Fruit fly (Drosophila melanogaster) whole organism, embryonic: ENCODE measurements around the gene CG13721.
A peak's percentile ranks its signal among the peaks of the same experiment; 100 is the strongest.

ENCODE experiments used
- B-H1 ChIP-seq: fragments of 200-800 bp; sonication (Bioruptor generic); IDR thresholded peaks from 3 replicates; pipeline ENCODE4 v1.3.6; 2022; ENCODE audit warnings: missing biosample characterization, missing genetic modification characterization
- Blimp-1 ChIP-seq: fragments of 200-800 bp; sonication (Bioruptor generic); optimal IDR thresholded peaks from 3 replicates; lab custom pipeline; 2018; ENCODE audit warnings: missing biosample characterization, missing genetic modification characterization, mild to moderate bottlenecking, moderate library complexity, missing genetic modification reagents
- CG10366 ChIP-seq: fragments of 200-800 bp; sonication (Bioruptor generic); IDR thresholded peaks from 2 replicates; pipeline ENCODE4 v1.3.6; 2022; ENCODE audit warnings: missing biosample characterization, missing genetic modification characterization
- CG11504 ChIP-seq: fragments of 200-800 bp; sonication (Bioruptor generic); optimal IDR thresholded peaks from 3 replicates; lab custom pipeline; 2019; ENCODE audit warnings: missing biosample characterization, mild to moderate bottlenecking, missing genetic modification characterization, moderate library complexity
- CG11695 ChIP-seq: fragments of 200-800 bp; sonication (Bioruptor generic); IDR thresholded peaks from 3 replicates; pipeline ENCODE4 v1.3.6; 2022; ENCODE audit warnings: missing biosample characterization, missing genetic modification characterization
- CG12769 ChIP-seq: fragments of 200-800 bp; sonication (Bioruptor generic); optimal IDR thresholded peaks from 2 replicates; lab custom pipeline; 2019; ENCODE audit warnings: missing biosample characterization, mild to moderate bottlenecking, missing genetic modification characterization, moderate library complexity
- CG12942 ChIP-seq: fragments of 200-800 bp; sonication (Bioruptor generic); optimal IDR thresholded peaks from 3 replicates; lab custom pipeline; 2016; ENCODE audit warnings: missing biosample characterization, missing genetic modification characterization
- CG14710 ChIP-seq: fragments of 200-800 bp; sonication (Bioruptor generic); optimal IDR thresholded peaks from 3 replicates; lab custom pipeline; 2019; ENCODE audit warnings: missing biosample characterization, mild to moderate bottlenecking, missing genetic modification characterization, moderate library complexity
- CG15479 ChIP-seq: fragments of 200-800 bp; sonication (Bioruptor generic); optimal IDR thresholded peaks from 3 replicates; lab custom pipeline; 2019; ENCODE audit warnings: missing biosample characterization, mild to moderate bottlenecking, missing genetic modification characterization, moderate library complexity
- CG30403 ChIP-seq: fragments of 200-800 bp; sonication (Bioruptor generic); optimal IDR thresholded peaks from 3 replicates; lab custom pipeline; 2016; ENCODE audit warnings: missing biosample characterization, missing genetic modification characterization
- CG31441 ChIP-seq: fragments of 200-800 bp; sonication (Bioruptor generic); IDR thresholded peaks from 2 replicates; pipeline ENCODE4 v1.3.6; 2022; ENCODE audit warnings: missing biosample characterization, missing genetic modification characterization
- CG3838 ChIP-seq: fragments of 200-800 bp; sonication (Bioruptor generic); optimal IDR thresholded peaks from 3 replicates; lab custom pipeline; 2016; ENCODE audit warnings: missing biosample characterization, missing genetic modification characterization
- CG4730 ChIP-seq: fragments of 200-800 bp; sonication (Bioruptor generic); IDR thresholded peaks from 2 replicates; pipeline ENCODE4 v1.3.6; 2022; ENCODE audit warnings: missing biosample characterization, missing genetic modification characterization
- CG4820 ChIP-seq: fragments of 200-800 bp; sonication (Bioruptor generic); optimal IDR thresholded peaks from 3 replicates; lab custom pipeline; 2016; ENCODE audit warnings: missing biosample characterization, missing genetic modification characterization
- CG6272 ChIP-seq: fragments of 200-800 bp; sonication (Bioruptor generic); IDR thresholded peaks from 2 replicates; pipeline ENCODE4 v1.3.6; 2022; ENCODE audit warnings: missing biosample characterization, missing genetic modification characterization
- CG6689 ChIP-seq: fragments of 200-800 bp; sonication (Bioruptor generic); IDR thresholded peaks from 2 replicates; pipeline ENCODE4 v1.3.6; 2022; ENCODE audit warnings: missing biosample characterization, missing genetic modification characterization
- CG8089 ChIP-seq: fragments of 200-800 bp; sonication (Bioruptor generic); optimal IDR thresholded peaks from 3 replicates; lab custom pipeline; 2016; ENCODE audit warnings: missing biosample characterization, missing genetic modification characterization
- CG8388 ChIP-seq: fragments of 200-800 bp; sonication (Bioruptor generic); optimal IDR thresholded peaks from 2 replicates; lab custom pipeline; 2019; ENCODE audit warnings: missing biosample characterization, mild to moderate bottlenecking, missing genetic modification characterization, moderate library complexity
- CG8924 ChIP-seq: fragments of 200-800 bp; optimal IDR thresholded peaks from 3 replicates; lab custom pipeline; 2019; ENCODE audit warnings: missing biosample characterization, mild to moderate bottlenecking, missing genetic modification characterization, moderate library complexity
- D19A ChIP-seq: fragments of 200-800 bp; optimal IDR thresholded peaks from 3 replicates; lab custom pipeline; 2019; ENCODE audit warnings: missing biosample characterization, mild to moderate bottlenecking, missing genetic modification characterization, moderate library complexity
- Dek ChIP-seq: fragments of 200-800 bp; sonication (Bioruptor generic); optimal IDR thresholded peaks from 3 replicates; lab custom pipeline; 2019; ENCODE audit warnings: missing biosample characterization, mild to moderate bottlenecking, missing genetic modification characterization, moderate library complexity
- Fer3 ChIP-seq: fragments of 200-800 bp; sonication (Bioruptor generic); optimal IDR thresholded peaks from 2 replicates; lab custom pipeline; 2018; ENCODE audit warnings: missing biosample characterization, mild to moderate bottlenecking, missing genetic modification characterization, moderate library complexity
- Hmx ChIP-seq: fragments of 200-800 bp; sonication (Bioruptor generic); optimal IDR thresholded peaks from 2 replicates; lab custom pipeline; 2016; ENCODE audit warnings: missing biosample characterization, missing genetic modification characterization
- Kr ChIP-seq: fragments of 200-800 bp; sonication (Bioruptor generic); optimal IDR thresholded peaks from 2 replicates; lab custom pipeline; 2017; ENCODE audit warnings: missing biosample characterization, mild to moderate bottlenecking, missing genetic modification characterization
- Nf-YB ChIP-seq: fragments of 200-800 bp; sonication (Bioruptor generic); optimal IDR thresholded peaks from 3 replicates; lab custom pipeline; 2019; ENCODE audit warnings: missing biosample characterization, mild to moderate bottlenecking, missing genetic modification characterization, moderate library complexity
- Sry-β ChIP-seq: fragments of 200-800 bp; sonication (Bioruptor generic); optimal IDR thresholded peaks from 2 replicates; lab custom pipeline; 2018; ENCODE audit warnings: missing biosample characterization, mild to moderate bottlenecking, missing genetic modification characterization, moderate library complexity
- Stat92E ChIP-seq, 3 experiments: fragments of >200 bp in 2 of 3; fragments of 200-800 bp in 1 of 3; sonication (Bioruptor generic) in 1 of 3; optimal IDR thresholded peaks; 2 replicates each; lab custom pipeline; 2017 to 2019; ENCODE audit warnings: missing biosample characterization in 3 of 3, missing genetic modification characterization in 3 of 3, mild to moderate bottlenecking in 1 of 3, moderate library complexity in 1 of 3
- emc ChIP-seq: fragments of 200-800 bp; sonication (Bioruptor generic); optimal IDR thresholded peaks from 2 replicates; lab custom pipeline; 2016; ENCODE audit warnings: missing biosample characterization, missing genetic modification characterization
- ewg ChIP-seq: fragments of 200-800 bp; sonication (Bioruptor generic); optimal IDR thresholded peaks from 3 replicates; lab custom pipeline; 2017; ENCODE audit warnings: mild to moderate bottlenecking, missing biosample characterization, missing genetic modification reagents, missing genetic modification characterization
- jumu ChIP-seq: fragments of 200-800 bp; sonication (Bioruptor generic); optimal IDR thresholded peaks from 3 replicates; lab custom pipeline; 2016; ENCODE audit warnings: missing biosample characterization, missing genetic modification characterization
- luna ChIP-seq: fragments of 200-800 bp; sonication (Bioruptor generic); optimal IDR thresholded peaks from 2 replicates; lab custom pipeline; 2016; ENCODE audit warnings: missing biosample characterization, missing genetic modification characterization
- mld ChIP-seq: fragments of 200-800 bp; sonication (Bioruptor generic); IDR thresholded peaks from 3 replicates; pipeline ENCODE4 v1.3.6; 2022; ENCODE audit warnings: missing biosample characterization, missing genetic modification characterization; ENCODE audit not compliant: partially characterized antibody
- pan ChIP-seq, 4 experiments: fragments of >200 bp in 3 of 4; fragments of 200-800 bp in 1 of 4; sonication (Bioruptor generic) in 1 of 4; optimal IDR thresholded peaks in 3 of 4; IDR thresholded peaks in 1 of 4; 2 replicates each; pipeline versions ENCODE4 v1.3.6 to Lab custom; 2017 to 2022; ENCODE audit warnings: missing biosample characterization in 2 of 4, missing genetic modification characterization in 2 of 4, mixed read lengths in 1 of 4
- psq ChIP-seq: fragments of 200-800 bp; sonication (Bioruptor generic); optimal IDR thresholded peaks from 2 replicates; lab custom pipeline; 2017; ENCODE audit warnings: missing biosample characterization, missing genetic modification characterization
- sens ChIP-seq: fragments of 200-800 bp; sonication (Bioruptor generic); peaks from one replicate; lab custom pipeline; 2016; ENCODE audit warnings: missing biosample characterization, missing genetic modification characterization
- sisA ChIP-seq: fragments of 200-800 bp; sonication (Bioruptor generic); IDR thresholded peaks from 2 replicates; pipeline ENCODE4 v1.3.6; 2022; ENCODE audit warnings: missing biosample characterization, missing genetic modification characterization
- tin ChIP-seq: fragments of 200-800 bp; sonication (Bioruptor generic); optimal IDR thresholded peaks from 3 replicates; lab custom pipeline; 2016; ENCODE audit warnings: missing biosample characterization, missing genetic modification characterization
- unpg ChIP-seq: fragments of 200-800 bp; sonication (Bioruptor generic); optimal IDR thresholded peaks from 3 replicates; lab custom pipeline; 2018; ENCODE audit warnings: missing biosample characterization, mild to moderate bottlenecking, missing genetic modification characterization, moderate library complexity
- wek ChIP-seq: fragments of 200-800 bp; sonication (Bioruptor generic); optimal IDR thresholded peaks from 3 replicates; lab custom pipeline; 2018; ENCODE audit warnings: missing biosample characterization, mild to moderate bottlenecking, missing genetic modification characterization, moderate library complexity
- wor ChIP-seq: fragments of 200-800 bp; sonication (Bioruptor generic); IDR thresholded peaks from 2 replicates; pipeline ENCODE4 v1.3.6; 2022; ENCODE audit warnings: missing biosample characterization, missing genetic modification characterization

Gene CG13721

DNA sequence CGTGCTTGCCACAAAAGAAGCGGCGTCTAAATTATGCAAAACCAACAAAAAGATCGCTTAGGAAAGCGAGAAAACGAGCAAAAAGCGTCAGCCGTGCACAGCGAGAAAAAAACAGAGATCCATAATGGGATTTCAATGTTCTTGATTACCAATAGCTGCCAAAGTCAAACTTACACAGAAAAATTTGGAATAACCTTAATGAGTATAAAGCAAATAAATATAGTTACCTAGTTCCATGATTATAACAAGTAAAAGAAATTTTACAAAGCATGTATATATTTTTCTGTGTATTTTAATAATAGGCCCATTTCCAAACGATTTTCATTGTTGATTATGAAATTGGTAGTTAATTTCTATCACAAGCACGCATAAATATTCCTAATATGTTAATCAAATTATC lies 36.4 kb upstream of the CG13721 start (continued):
- TF ChIP-seq Fer3 (tag; lab: Kevin White, UChicago) (peak; percentile 23), CG15479 (no peak), pan (optimal IDR thresholded peaks at IDR 0.05; lab: Kevin White, UChicago) (no peak), pan (GFP tag; optimal IDR thresholded peaks at IDR 0.05 in 1 of 2, IDR thresholded peaks at IDR 0.05 in 1 of 2) (peak in 1 of 2 experiments; percentile 50), CG8388 (GFP tag; lab: Kevin White, UChicago) (peak; percentile 13), CG4820 (GFP tag; lab: Kevin White, UChicago) (peak; percentile 35), CG8924 (peak; percentile 12), D19A (peak; percentile 53), Nf-YB (no peak), Blimp-1 (GFP tag; lab: Kevin White, UChicago) (peak; percentile 42), CG11695 (GFP tag; lab: Robert Waterston, UW) (no peak; the same call in 2 of the 3 replicates), B-H1 (peak; percentile 15; the same call in 1 of the 3 replicates), Kr (GFP tag; lab: Kevin White, UChicago) (no peak), unpg (peak; percentile 53), wor (no peak), CG31441 (peak; percentile 77), luna (GFP tag; lab: Kevin White, UChicago) (no peak), CG6689 (GFP tag; lab: Robert Waterston, UW) (peak; percentile 38; the same call in 1 of the 2 replicates), ewg (GFP tag; lab: Kevin White, UChicago) (peak; percentile 0), CG14710 (tag; lab: Kevin White, UChicago) (peak; percentile 23), CG11504 (tag; lab: Kevin White, UChicago) (peak; percentile 81), Dek (no peak), tin (peak; percentile 20), CG4730 (GFP tag; lab: Robert Waterston, UW) (peak; percentile 18; the same call in 1 of the 2 replicates), CG10366 (GFP tag; lab: Robert Waterston, UW) (peak; percentile 40), CG3838 (GFP tag; lab: Kevin White, UChicago) (no peak), emc (GFP tag; lab: Kevin White, UChicago) (no peak), CG6272 (GFP tag; lab: Robert Waterston, UW) (no peak), psq (no peak), jumu (GFP tag; lab: Kevin White, UChicago) (no peak), CG8089 (GFP tag; lab: Kevin White, UChicago) (no peak), Sry-β (GFP tag; lab: Kevin White, UChicago) (no peak), CG12769 (tag; lab: Kevin White, UChicago) (no peak), CG30403 (GFP tag; lab: Kevin White, UChicago) (peak; percentile 22), mld (GFP tag; lab: Robert Waterston, UW) (no peak), Stat92E (GFP tag; optimal IDR thresholded peaks at IDR 0.05; lab: Kevin White, UChicago) (no peak), wek (no peak), CG12942 (GFP tag; lab: Kevin White, UChicago) (no peak), sisA (GFP tag; lab: Robert Waterston, UW) (no peak; the same call in 1 of the 2 replicates), sens (peak; percentile 88), Hmx (GFP tag; lab: Kevin White, UChicago) (no peak)
